Worm (Caenorhabditis elegans): ENCODE results near the gene T08B6.9.

DNA sequence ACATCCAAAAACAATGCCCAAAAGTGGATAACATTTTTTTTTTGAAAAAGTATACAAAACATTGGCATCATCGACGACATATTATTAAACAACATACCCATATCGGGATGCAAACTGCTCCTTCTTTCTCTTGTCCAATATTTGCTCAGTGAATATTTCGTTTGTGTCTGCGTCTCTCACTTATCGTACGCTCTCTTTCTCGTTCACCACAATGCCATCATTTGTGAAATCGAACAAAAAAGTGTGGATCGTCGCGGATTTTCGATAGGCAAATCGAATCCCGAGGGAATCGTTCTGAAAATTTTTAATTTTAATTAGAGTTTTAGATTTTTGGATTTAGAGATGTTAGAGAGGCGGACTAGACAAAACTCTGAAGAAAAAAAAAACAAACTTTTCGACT lies 43.9 kb upstream of the T08B6.9 start, which contains the start of gene tat-2:
- TF ChIP-seq aly-1 (tag; optimal IDR thresholded peaks at IDR 0.05) (no peak), sea-1 (GFP tag; conservative IDR thresholded peaks at IDR 0.05) (no peak), flt-1 (GFP tag; IDR thresholded peaks at IDR 0.05) (no peak), hmbx-1 (tag; optimal IDR thresholded peaks at IDR 0.05) (no peak), pes-1 (GFP tag; IDR thresholded peaks at IDR 0.05) (no peak), ama-1 (optimal IDR thresholded peaks at IDR 0.05) (no peak)
